Worm (Caenorhabditis elegans) whole organism, L4 larva: ENCODE results near the gene C06A6.7.

Experiments
- D1046.2 ChIP-seq: fragments of 200-800 bp; sonication (Bioruptor generic); IDR thresholded peaks from 2 replicates; pipeline ENCODE4 v1.3.6; 2022; ENCODE audit warnings: missing genetic modification characterization, missing compliant biosample characterization
- F37D6.2 ChIP-seq: sonication (generic microtip); optimal IDR thresholded peaks from 2 replicates; lab custom pipeline; 2016; ENCODE audit warnings: mild to moderate bottlenecking, missing genetic modification characterization, missing compliant biosample characterization
- F49E8.2 ChIP-seq: sonication (generic microtip); optimal IDR thresholded peaks from 2 replicates; lab custom pipeline; 2016; ENCODE audit warnings: missing compliant biosample characterization, mild to moderate bottlenecking, missing genetic modification characterization, borderline replicate concordance
- R02D3.7 ChIP-seq: fragments of 150-350 bp; sonication (generic microtip); optimal IDR thresholded peaks from 3 replicates; lab custom pipeline; 2014; ENCODE audit warnings: missing biosample characterization, missing genetic modification characterization
- T20F7.1 ChIP-seq: fragments of 200-800 bp; sonication (Bioruptor generic); optimal IDR thresholded peaks from 2 replicates; lab custom pipeline; 2018; ENCODE audit warnings: mild to moderate bottlenecking, missing genetic modification characterization, missing compliant biosample characterization
- T26A8.4 ChIP-seq: fragments of 200-800 bp; sonication (Bioruptor generic); IDR thresholded peaks from 2 replicates; pipeline ENCODE4 v1.3.6; 2022; ENCODE audit warnings: missing genetic modification characterization, missing compliant biosample characterization
- Y48G9A.11 ChIP-seq: fragments of 200-800 bp; sonication (Bioruptor generic); IDR thresholded peaks from 2 replicates; pipeline ENCODE4 v1.3.6; 2022; ENCODE audit warnings: missing genetic modification reagents, missing genetic modification characterization, missing compliant biosample characterization
- Y75B8A.6 ChIP-seq: fragments of 200-800 bp; sonication (Bioruptor generic); IDR thresholded peaks from 2 replicates; pipeline ENCODE4 v1.3.6; 2022; ENCODE audit warnings: missing genetic modification reagents, missing genetic modification characterization, missing compliant biosample characterization
- ZK337.2 ChIP-seq: fragments of 200-800 bp; sonication (Bioruptor generic); IDR thresholded peaks from 2 replicates; pipeline ENCODE4 v1.3.6; 2022; ENCODE audit warnings: missing genetic modification reagents, missing genetic modification characterization, missing compliant biosample characterization
- aha-1 ChIP-seq: fragments of 150-350 bp; peaks from one replicate; lab custom pipeline; 2014; ENCODE audit warnings: missing biosample characterization, missing genetic modification characterization
- aly-2 ChIP-seq: sonication (generic microtip); optimal IDR thresholded peaks from 2 replicates; lab custom pipeline; 2018; ENCODE audit warnings: missing biosample characterization, missing genetic modification characterization
- ama-1 ChIP-seq: fragments of 150-350 bp; optimal IDR thresholded peaks from 2 replicates; lab custom pipeline; 2014; ENCODE audit warnings: inconsistent platforms, mixed read lengths
- arid-1 ChIP-seq: fragments of 200-800 bp; sonication (Bioruptor generic); conservative IDR thresholded peaks from 2 replicates; pipeline ENCODE4 v1.3.6; 2022; ENCODE audit warnings: missing genetic modification reagents, missing genetic modification characterization, missing compliant biosample characterization
- attf-4 ChIP-seq: sonication (generic microtip); optimal IDR thresholded peaks from 3 replicates; lab custom pipeline; 2017; ENCODE audit warnings: missing biosample characterization, missing genetic modification characterization
- ceh-28 ChIP-seq: fragments of 150-350 bp; optimal IDR thresholded peaks from 2 replicates; lab custom pipeline; 2014; ENCODE audit warnings: missing biosample characterization, missing genetic modification reagents, missing genetic modification characterization
- ces-1 ChIP-seq: fragments of 150-350 bp; sonication (generic microtip); optimal IDR thresholded peaks from 4 replicates; lab custom pipeline; 2014; ENCODE audit warnings: missing biosample characterization, missing genetic modification reagents, missing genetic modification characterization
- ctbp-1 ChIP-seq: fragments of 200-800 bp; sonication (Bioruptor generic); IDR thresholded peaks from 2 replicates; pipeline ENCODE4 v1.3.6; 2022; ENCODE audit warnings: missing genetic modification reagents, missing genetic modification characterization, missing compliant biosample characterization
- daf-12 ChIP-seq: fragments of 150-350 bp; optimal IDR thresholded peaks from 2 replicates; lab custom pipeline; 2014; ENCODE audit warnings: missing biosample characterization, missing genetic modification reagents, missing genetic modification characterization
- daf-16 ChIP-seq, 3 experiments: sonication (generic microtip); optimal IDR thresholded peaks; 2 replicates each; lab custom pipeline; 2016 to 2017; ENCODE audit warnings: missing genetic modification characterization in 3 of 3, missing genetic modification reagents in 3 of 3, mild to moderate bottlenecking in 2 of 3, missing compliant biosample characterization in 2 of 3, missing biosample characterization in 1 of 3, moderate library complexity in 1 of 3
- daf-8 ChIP-seq: fragments of 200-800 bp; sonication (Bioruptor generic); IDR thresholded peaks from 2 replicates; pipeline ENCODE4 v1.3.6; 2022; ENCODE audit warnings: missing genetic modification characterization, missing compliant biosample characterization
- dmd-6 ChIP-seq: fragments of 200-800 bp; sonication (Bioruptor generic); IDR thresholded peaks from 2 replicates; pipeline ENCODE4 v1.3.6; 2022; ENCODE audit warnings: missing genetic modification reagents, missing genetic modification characterization, missing compliant biosample characterization
- dmd-9 ChIP-seq: fragments of 200-800 bp; sonication (Bioruptor generic); IDR thresholded peaks from 2 replicates; pipeline ENCODE4 v1.3.6; 2022; ENCODE audit warnings: missing genetic modification reagents, missing genetic modification characterization, missing compliant biosample characterization
- dpl-1 ChIP-seq: fragments of 150-350 bp; optimal IDR thresholded peaks from 2 replicates; lab custom pipeline; 2014; ENCODE audit warnings: missing biosample characterization, missing genetic modification reagents, missing genetic modification characterization
- dve-1 ChIP-seq: sonication (generic microtip); optimal IDR thresholded peaks from 2 replicates; lab custom pipeline; 2017; ENCODE audit warnings: antibody characterized with exemption, mild to moderate bottlenecking, missing genetic modification characterization, missing compliant biosample characterization; ENCODE audit not compliant: insufficient read depth
- egl-27 ChIP-seq: sonication (generic microtip); optimal IDR thresholded peaks from 3 replicates; lab custom pipeline; 2017; ENCODE audit warnings: missing biosample characterization, missing genetic modification reagents, missing genetic modification characterization
- fkh-10 ChIP-seq: fragments of 150-350 bp; optimal IDR thresholded peaks from 2 replicates; lab custom pipeline; 2014; ENCODE audit warnings: missing biosample characterization, missing genetic modification reagents, missing genetic modification characterization
- fos-1 ChIP-seq: fragments of 150-350 bp; optimal IDR thresholded peaks from 2 replicates; lab custom pipeline; 2014; ENCODE audit warnings: missing biosample characterization, missing genetic modification characterization
- hlh-11 ChIP-seq: fragments of 200-800 bp; sonication (Bioruptor generic); optimal IDR thresholded peaks from 2 replicates; lab custom pipeline; 2018; ENCODE audit warnings: mild to moderate bottlenecking, missing genetic modification characterization, missing compliant biosample characterization
- hlh-30 ChIP-seq: sonication (generic microtip); optimal IDR thresholded peaks from 2 replicates; lab custom pipeline; 2017; ENCODE audit warnings: antibody characterized with exemption, mild to moderate bottlenecking, missing genetic modification characterization, missing compliant biosample characterization; ENCODE audit not compliant: insufficient read depth
- hmg-1.1 ChIP-seq: fragments of 200-800 bp; sonication (Bioruptor generic); IDR thresholded peaks from 2 replicates; pipeline ENCODE4 v1.3.6; 2022; ENCODE audit warnings: missing genetic modification reagents, missing genetic modification characterization, missing compliant biosample characterization
- jun-1 ChIP-seq: fragments of 150-350 bp; optimal IDR thresholded peaks from 2 replicates; lab custom pipeline; 2014; ENCODE audit warnings: missing biosample characterization, missing genetic modification reagents, missing genetic modification characterization
- lir-3 ChIP-seq: sonication (generic microtip); optimal IDR thresholded peaks from 2 replicates; lab custom pipeline; 2016; ENCODE audit warnings: mild to moderate bottlenecking, missing genetic modification characterization, missing compliant biosample characterization
- madf-9 ChIP-seq: fragments of 200-800 bp; sonication (Bioruptor generic); conservative IDR thresholded peaks from 2 replicates; pipeline ENCODE4 v1.3.6; 2022; ENCODE audit warnings: missing genetic modification reagents, missing genetic modification characterization, missing compliant biosample characterization
- mdl-1 ChIP-seq, 2 experiments: fragments of 150-350 bp in 1 of 2; sonication (generic microtip) in 1 of 2; optimal IDR thresholded peaks; 2 replicates each; lab custom pipeline; 2014 to 2017; ENCODE audit warnings: missing biosample characterization in 2 of 2, missing genetic modification characterization in 2 of 2
- mdt-29 ChIP-seq: fragments of 200-800 bp; sonication (Bioruptor generic); IDR thresholded peaks from 2 replicates; pipeline ENCODE4 v1.3.6; 2022; ENCODE audit warnings: missing genetic modification reagents, missing genetic modification characterization, missing compliant biosample characterization
- mes-2 ChIP-seq: sonication (generic microtip); optimal IDR thresholded peaks from 2 replicates; lab custom pipeline; 2016; ENCODE audit warnings: missing genotype, mild to moderate bottlenecking, missing genetic modification characterization, missing compliant biosample characterization; ENCODE audit not compliant: poor library complexity, severe bottlenecking
- nhr-102 ChIP-seq: sonication (generic microtip); optimal IDR thresholded peaks from 2 replicates; lab custom pipeline; 2016; ENCODE audit warnings: mild to moderate bottlenecking, missing genetic modification characterization, moderate library complexity, missing compliant biosample characterization
- nhr-237 ChIP-seq: sonication (generic microtip); optimal IDR thresholded peaks from 2 replicates; lab custom pipeline; 2017; ENCODE audit warnings: missing biosample characterization, missing genetic modification characterization
- nhr-28 ChIP-seq: fragments of 150-350 bp; optimal IDR thresholded peaks from 2 replicates; lab custom pipeline; 2014; ENCODE audit warnings: missing biosample characterization, missing genetic modification characterization
- nhr-41 ChIP-seq: fragments of 200-800 bp; sonication (Bioruptor generic); IDR thresholded peaks from 2 replicates; pipeline ENCODE4 v1.3.6; 2022; ENCODE audit warnings: missing genetic modification reagents, missing genetic modification characterization, missing compliant biosample characterization
- nhr-48 ChIP-seq: sonication (generic microtip); optimal IDR thresholded peaks from 2 replicates; lab custom pipeline; 2016; ENCODE audit warnings: mild to moderate bottlenecking, missing genetic modification characterization, missing compliant biosample characterization
- nhr-76 ChIP-seq: fragments of 150-350 bp; optimal IDR thresholded peaks from 2 replicates; lab custom pipeline; 2014; ENCODE audit warnings: missing biosample characterization, missing genetic modification characterization
- nhr-77 ChIP-seq: fragments of 150-350 bp; optimal IDR thresholded peaks from 2 replicates; lab custom pipeline; 2014; ENCODE audit warnings: missing biosample characterization, missing genetic modification characterization
- pha-4 ChIP-seq, 2 experiments: fragments of 150-350 bp in 1 of 2; fragments of 200-800 bp in 1 of 2; sonication (Bioruptor generic) in 1 of 2; IDR thresholded peaks in 1 of 2; optimal IDR thresholded peaks in 1 of 2; 2 replicates each; pipeline versions ENCODE4 v1.3.6 to Lab custom; 2014 to 2022; ENCODE audit warnings: missing genetic modification characterization in 2 of 2, missing genetic modification reagents in 2 of 2, missing biosample characterization in 1 of 2, missing compliant biosample characterization in 1 of 2
- pqm-1 ChIP-seq: sonication (generic microtip); optimal IDR thresholded peaks from 2 replicates; lab custom pipeline; 2017; ENCODE audit warnings: missing biosample characterization, missing genetic modification characterization
- snpc-1.2 ChIP-seq: fragments of 200-800 bp; sonication (Bioruptor generic); IDR thresholded peaks from 2 replicates; pipeline ENCODE4 v1.3.6; 2022; ENCODE audit warnings: missing genetic modification reagents, missing genetic modification characterization, missing compliant biosample characterization
- unc-130 ChIP-seq: sonication (generic microtip); optimal IDR thresholded peaks from 2 replicates; lab custom pipeline; 2016; ENCODE audit warnings: missing genetic modification reagents, missing genetic modification characterization, missing compliant biosample characterization
- unc-39 ChIP-seq: sonication (generic microtip); optimal IDR thresholded peaks from 2 replicates; lab custom pipeline; 2017; ENCODE audit warnings: missing biosample characterization, missing genetic modification characterization
- vab-7 ChIP-seq: fragments of 200-800 bp; sonication (Bioruptor generic); IDR thresholded peaks from 2 replicates; pipeline ENCODE4 v1.3.6; 2022; ENCODE audit warnings: missing genetic modification reagents, missing genetic modification characterization, missing compliant biosample characterization
- zag-1 ChIP-seq: fragments of 150-350 bp; optimal IDR thresholded peaks from 2 replicates; lab custom pipeline; 2014; ENCODE audit warnings: missing biosample characterization, missing genetic modification characterization
- zfp-2 ChIP-seq: sonication (generic microtip); optimal IDR thresholded peaks from 2 replicates; lab custom pipeline; 2016; ENCODE audit warnings: mild to moderate bottlenecking, missing genetic modification characterization, missing compliant biosample characterization
- ztf-7 ChIP-seq: fragments of 150-350 bp; optimal IDR thresholded peaks from 2 replicates; lab custom pipeline; 2014; ENCODE audit warnings: missing biosample characterization, missing genetic modification characterization

C06A6.7 gene

ce11 chrIV:7817852-7818251 is 20.5 kb downstream of the C06A6.7 start, which contains the start of gene ric-3 (continued):
- TF ChIP-seq zfp-2 (tag; lab: Kevin White, UChicago) = no peak
- TF ChIP-seq dmd-9 = no peak
- TF ChIP-seq daf-8 (GFP tag; lab: Robert Waterston, UW) = no peak
- peak; percentile 29 for TF ChIP-seq F37D6.2 (tag; lab: Kevin White, UChicago)
- TF ChIP-seq daf-12 = no peak
- TF ChIP-seq hlh-30 (tag; lab: Kevin White, UChicago) = peak; percentile 34
- TF ChIP-seq pha-4 (GFP tag; IDR thresholded peaks at IDR 0.05; lab: Robert Waterston, UW) = no peak
- TF ChIP-seq pha-4 (tag; optimal IDR thresholded peaks at IDR 0.05; lab: Kevin White, UChicago) = no peak
- no peak for TF ChIP-seq unc-39 (tag; lab: Kevin White, UChicago)
- TF ChIP-seq nhr-237 = no peak
- no peak for TF ChIP-seq T26A8.4 (GFP tag; lab: Robert Waterston, UW)
- TF ChIP-seq dpl-1 (GFP tag; lab: Kevin White, UChicago) = peak; percentile 12
- no peak for TF ChIP-seq fos-1 (tag; lab: Kevin White, UChicago)
- no peak for TF ChIP-seq nhr-102 (tag; lab: Kevin White, UChicago)
- TF ChIP-seq mdl-1 (tag; optimal IDR thresholded peaks at IDR 0.05; lab: Kevin White, UChicago) = peak in 1 of 2 experiments; percentile 45
- no peak for TF ChIP-seq attf-4 (tag; lab: Kevin White, UChicago)
- TF ChIP-seq dmd-6 (GFP tag; lab: Robert Waterston, UW) = no peak
- no peak for TF ChIP-seq mdt-29 (GFP tag; lab: Robert Waterston, UW)
- TF ChIP-seq lir-3 (tag; lab: Kevin White, UChicago) = no peak
- peak; percentile 61 for TF ChIP-seq hlh-11
- no peak for TF ChIP-seq egl-27 (tag; lab: Kevin White, UChicago)
- 0 out of 2 replicates have a peak, but pooled peaks have one; percentile 19 for TF ChIP-seq ctbp-1 (GFP tag; lab: Robert Waterston, UW)
- TF ChIP-seq vab-7 (GFP tag; lab: Robert Waterston, UW) = no peak
- no peak for TF ChIP-seq nhr-28 (tag; lab: Kevin White, UChicago)
- no peak for TF ChIP-seq jun-1 (tag; lab: Kevin White, UChicago)
- no peak for TF ChIP-seq arid-1 (GFP tag; lab: Robert Waterston, UW)
- TF ChIP-seq mes-2 (tag; lab: Kevin White, UChicago) = peak; percentile 45
- no peak for TF ChIP-seq zag-1 (tag; lab: Kevin White, UChicago)
- TF ChIP-seq snpc-1.2 = no peak
- TF ChIP-seq nhr-77 (tag; lab: Kevin White, UChicago) = no peak
- TF ChIP-seq Y48G9A.11 (GFP tag; lab: Robert Waterston, UW) = no peak
- no peak for TF ChIP-seq F49E8.2
- no peak for TF ChIP-seq madf-9
- no peak for TF ChIP-seq unc-130
- TF ChIP-seq daf-16 (GFP tag; optimal IDR thresholded peaks at IDR 0.05; lab: Kevin White, UChicago) = peak in 1 of 2 experiments; percentile 28
- no peak for TF ChIP-seq daf-16 (tag; optimal IDR thresholded peaks at IDR 0.05; lab: Kevin White, UChicago)
- TF ChIP-seq pqm-1 (tag; lab: Kevin White, UChicago) = no peak
- no peak for TF ChIP-seq ama-1 (lab: Kevin White, UChicago)
- TF ChIP-seq T20F7.1 (GFP tag; lab: Kevin White, UChicago) = no peak
- no peak for TF ChIP-seq Y75B8A.6 (GFP tag; lab: Robert Waterston, UW)
- TF ChIP-seq D1046.2 = no peak
- TF ChIP-seq ces-1 = peak; percentile 24
- TF ChIP-seq fkh-10 (GFP tag; lab: Kevin White, UChicago) = no peak
- no peak for TF ChIP-seq aly-2
- no peak for TF ChIP-seq ZK337.2 (GFP tag; lab: Robert Waterston, UW)
- peak; percentile 22 for TF ChIP-seq nhr-48 (tag; lab: Kevin White, UChicago)
- peak; percentile 58 for TF ChIP-seq ceh-28 (tag; lab: Kevin White, UChicago)
- no peak for TF ChIP-seq dve-1 (tag; lab: Kevin White, UChicago)
- peak; percentile 69 for TF ChIP-seq hmg-1.1 (GFP tag; lab: Robert Waterston, UW)
- TF ChIP-seq nhr-76 (tag; lab: Kevin White, UChicago) = no peak
- TF ChIP-seq R02D3.7 (tag; lab: Kevin White, UChicago) = no peak
- peak; percentile 64 for TF ChIP-seq aha-1
- no peak for TF ChIP-seq nhr-41 (GFP tag; lab: Robert Waterston, UW)
- no peak for TF ChIP-seq ztf-7 (tag; lab: Kevin White, UChicago)
